Fruit fly (Drosophila melanogaster) whole organism, prepupa: ENCODE measurements around the gene HSPBAP1.
A peak's percentile ranks its signal among the peaks of the same experiment; 100 is the strongest.

ENCODE experiments used
- CG10631 ChIP-seq: fragments of 200-800 bp; sonication (Bioruptor generic); optimal IDR thresholded peaks from 2 replicates; lab custom pipeline; 2016; ENCODE audit warnings: missing biosample characterization, missing genetic modification characterization
- CG11902 ChIP-seq: fragments of 200-800 bp; sonication (Bioruptor generic); optimal IDR thresholded peaks from 3 replicates; lab custom pipeline; 2016; ENCODE audit warnings: missing biosample characterization, missing genetic modification characterization
- CG1621 ChIP-seq: fragments of 200-800 bp; sonication (Bioruptor generic); optimal IDR thresholded peaks from 3 replicates; lab custom pipeline; 2018; ENCODE audit warnings: missing biosample characterization, mild to moderate bottlenecking, missing genetic modification characterization
- CG3032 ChIP-seq: fragments of 200-800 bp; optimal IDR thresholded peaks from 2 replicates; lab custom pipeline; 2019; ENCODE audit warnings: missing biosample characterization, mild to moderate bottlenecking, missing genetic modification characterization, moderate library complexity
- CG31627 ChIP-seq: fragments of 200-800 bp; sonication (Bioruptor generic); optimal IDR thresholded peaks from 3 replicates; lab custom pipeline; 2016; ENCODE audit warnings: missing biosample characterization, missing genetic modification characterization
- CG3919 ChIP-seq: fragments of 200-800 bp; sonication (Bioruptor generic); optimal IDR thresholded peaks from 3 replicates; lab custom pipeline; 2016; ENCODE audit warnings: missing biosample characterization, missing genetic modification characterization
- CG6163 ChIP-seq: fragments of 200-800 bp; sonication (Bioruptor generic); IDR thresholded peaks from 3 replicates; pipeline ENCODE4 v1.3.6; 2022; ENCODE audit warnings: missing biosample characterization, missing genetic modification characterization
- CG6276 ChIP-seq: fragments of 200-800 bp; sonication (Bioruptor generic); optimal IDR thresholded peaks from 2 replicates; lab custom pipeline; 2017; ENCODE audit warnings: missing biosample characterization, mild to moderate bottlenecking, missing genetic modification characterization
- CG8119 ChIP-seq: fragments of 200-800 bp; sonication (Bioruptor generic); IDR thresholded peaks from 3 replicates; pipeline ENCODE4 v1.3.6; 2022; ENCODE audit warnings: missing biosample characterization, missing genetic modification characterization
- CG8632 ChIP-seq: fragments of 200-800 bp; sonication (Bioruptor generic); optimal IDR thresholded peaks from 3 replicates; lab custom pipeline; 2016; ENCODE audit warnings: missing biosample characterization, missing genetic modification characterization
- CG9139 ChIP-seq: fragments of 200-800 bp; sonication (Bioruptor generic); optimal IDR thresholded peaks from 3 replicates; lab custom pipeline; 2017; ENCODE audit warnings: missing biosample characterization, mild to moderate bottlenecking, missing genetic modification characterization
- Eip75B ChIP-seq: fragments of 200-800 bp; sonication (Bioruptor generic); optimal IDR thresholded peaks from 3 replicates; lab custom pipeline; 2016; ENCODE audit warnings: missing biosample characterization, missing genetic modification characterization
- Eip78C ChIP-seq: fragments of 200-800 bp; sonication (Bioruptor generic); peaks from one replicate; lab custom pipeline; 2016; ENCODE audit warnings: missing biosample characterization, missing genetic modification characterization
- Eip93F ChIP-seq: fragments of 200-800 bp; sonication (Bioruptor generic); optimal IDR thresholded peaks from 2 replicates; lab custom pipeline; 2016; ENCODE audit warnings: missing biosample characterization, mild to moderate bottlenecking, missing genetic modification characterization
- Ets21C ChIP-seq: fragments of 200-800 bp; sonication (Bioruptor generic); optimal IDR thresholded peaks from 3 replicates; lab custom pipeline; 2016; ENCODE audit warnings: missing biosample characterization, missing genetic modification characterization
- Gug ChIP-seq: fragments of 200-800 bp; sonication (Bioruptor generic); IDR thresholded peaks from 2 replicates; pipeline ENCODE4 v1.3.6; 2022; ENCODE audit warnings: missing biosample characterization, missing genetic modification characterization
- Hr38 ChIP-seq: sonication (Bioruptor generic); optimal IDR thresholded peaks from 2 replicates; lab custom pipeline; 2016; ENCODE audit warnings: missing biosample characterization, missing genetic modification characterization
- Hr4 ChIP-seq: fragments of 200-800 bp; sonication (Bioruptor generic); optimal IDR thresholded peaks from 3 replicates; lab custom pipeline; 2016; ENCODE audit warnings: missing biosample characterization, missing genetic modification characterization
- Lpt ChIP-seq: fragments of 200-800 bp; sonication (Bioruptor generic); optimal IDR thresholded peaks from 3 replicates; lab custom pipeline; 2016; ENCODE audit warnings: missing biosample characterization, missing genetic modification characterization
- Met ChIP-seq: fragments of 200-800 bp; sonication (Bioruptor generic); optimal IDR thresholded peaks from 3 replicates; lab custom pipeline; 2016; ENCODE audit warnings: missing biosample characterization, missing genetic modification characterization
- Smox ChIP-seq: fragments of 200-800 bp; sonication (Bioruptor generic); optimal IDR thresholded peaks from 3 replicates; lab custom pipeline; 2016; ENCODE audit warnings: missing biosample characterization, missing genetic modification characterization
- Sox102F ChIP-seq: fragments of 200-800 bp; sonication (Bioruptor generic); optimal IDR thresholded peaks from 2 replicates; lab custom pipeline; 2016; ENCODE audit warnings: missing biosample characterization, mild to moderate bottlenecking, missing genetic modification characterization
- Sox14 ChIP-seq: fragments of 200-800 bp; sonication (Bioruptor generic); optimal IDR thresholded peaks from 3 replicates; lab custom pipeline; 2016; ENCODE audit warnings: missing biosample characterization, missing genetic modification characterization
- acj6 ChIP-seq: fragments of 200-800 bp; sonication (Bioruptor generic); optimal IDR thresholded peaks from 3 replicates; lab custom pipeline; 2016; ENCODE audit warnings: missing biosample characterization, missing genetic modification characterization
- dsx ChIP-seq: fragments of 200-800 bp; optimal IDR thresholded peaks from 3 replicates; lab custom pipeline; 2019; ENCODE audit warnings: missing biosample characterization, mild to moderate bottlenecking, missing genetic modification characterization, moderate library complexity; ENCODE audit not compliant: poor library complexity, severe bottlenecking
- eg ChIP-seq: fragments of 200-800 bp; sonication (Bioruptor generic); IDR thresholded peaks from 3 replicates; pipeline ENCODE4 v1.3.6; 2022; ENCODE audit warnings: missing biosample characterization, missing genetic modification characterization
- fkh ChIP-seq: fragments of 200-800 bp; sonication (Bioruptor generic); optimal IDR thresholded peaks from 3 replicates; lab custom pipeline; 2017; ENCODE audit warnings: missing biosample characterization, mild to moderate bottlenecking, missing genetic modification characterization, moderate library complexity
- lz ChIP-seq: fragments of 200-800 bp; sonication (Bioruptor generic); optimal IDR thresholded peaks from 3 replicates; lab custom pipeline; 2016; ENCODE audit warnings: missing biosample characterization, missing genetic modification characterization
- net ChIP-seq: fragments of 200-800 bp; sonication (Bioruptor generic); optimal IDR thresholded peaks from 3 replicates; lab custom pipeline; 2016; ENCODE audit warnings: missing biosample characterization, missing genetic modification characterization
- salr ChIP-seq, 2 experiments: fragments of 200-800 bp; sonication (Bioruptor generic); optimal IDR thresholded peaks; 3 replicates each; lab custom pipeline; 2016 to 2018; ENCODE audit warnings: missing biosample characterization in 2 of 2, missing genetic modification characterization in 2 of 2, mild to moderate bottlenecking in 1 of 2
- spab ChIP-seq: fragments of 200-800 bp; sonication (Bioruptor generic); optimal IDR thresholded peaks from 2 replicates; lab custom pipeline; 2017; ENCODE audit warnings: missing biosample characterization, mild to moderate bottlenecking, missing genetic modification characterization, missing genetic modification reagents
- ss ChIP-seq, 2 experiments: fragments of 200-800 bp; sonication (Bioruptor generic); optimal IDR thresholded peaks; 2 replicates in 1 of 2; 3 replicates in 1 of 2; lab custom pipeline; 2017 to 2018; ENCODE audit warnings: mild to moderate bottlenecking in 2 of 2, missing biosample characterization in 2 of 2, missing genetic modification characterization in 2 of 2, moderate library complexity in 1 of 2
- svp ChIP-seq: fragments of 200-800 bp; sonication (Bioruptor generic); peaks from one replicate; lab custom pipeline; 2016; ENCODE audit warnings: missing biosample characterization, missing genetic modification characterization
- vri ChIP-seq: fragments of 200-800 bp; sonication (Bioruptor generic); optimal IDR thresholded peaks from 3 replicates; lab custom pipeline; 2016; ENCODE audit warnings: missing biosample characterization, mild to moderate bottlenecking, missing genetic modification characterization

HSPBAP1 gene

DNA sequence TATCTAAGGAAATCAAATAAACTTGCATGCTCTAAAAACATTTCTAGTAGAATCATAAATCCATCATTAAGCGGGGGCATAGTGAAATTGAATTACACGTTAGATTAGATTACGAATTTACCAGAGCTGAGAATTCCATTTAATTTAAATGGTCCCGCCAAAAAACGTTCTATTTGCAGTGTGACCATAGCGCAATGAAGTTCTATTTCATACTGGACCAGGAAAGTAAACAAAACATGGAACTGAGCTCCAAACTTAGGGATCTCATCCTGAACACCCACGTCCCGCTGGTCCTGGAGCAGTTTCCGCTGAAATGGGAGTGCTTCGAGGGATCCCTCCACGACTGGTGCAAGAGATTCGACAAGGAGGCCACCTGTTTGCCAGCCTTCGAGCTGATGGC is at the start of gene HSPBAP1:
HSPBAP1 (plus strand) TSS at position 217 of the 400 bp plus-strand sequence.
- TF ChIP-seq fkh (GFP tag; lab: Kevin White, UChicago) (peak; percentile 84), spab (GFP tag; lab: Kevin White, UChicago) (no peak), Lpt (GFP tag; lab: Kevin White, UChicago) (no peak), Met (GFP tag; lab: Kevin White, UChicago) (no peak), CG8632 (GFP tag; lab: Kevin White, UChicago) (no peak), Ets21C (GFP tag; lab: Kevin White, UChicago) (no peak), CG1621 (peak; percentile 19), dsx (GFP tag; lab: Kevin White, UChicago) (no peak), net (GFP tag; lab: Kevin White, UChicago) (no peak), Smox (GFP tag; lab: Kevin White, UChicago) (no peak), CG10631 (GFP tag; lab: Kevin White, UChicago) (no peak)

- TF ChIP-seq spab (GFP tag; lab: Kevin White, UChicago) (no peak), ss (GFP tag; optimal IDR thresholded peaks at IDR 0.05; lab: Kevin White, UChicago) (no peak), salr (GFP tag; optimal IDR thresholded peaks at IDR 0.05; lab: Kevin White, UChicago) (no peak), Gug (GFP tag; lab: Robert Waterston, UW) (no peak), svp (GFP tag; lab: Kevin White, UChicago) (no peak), CG3919 (GFP tag; lab: Kevin White, UChicago) (no peak), Eip93F (GFP tag; lab: Kevin White, UChicago) (no peak), Hr38 (GFP tag; lab: Kevin White, UChicago) (no peak), Sox14 (no peak), vri (no peak), CG11902 (GFP tag; lab: Kevin White, UChicago) (no peak), CG8119 (no peak), Sox102F (GFP tag; lab: Kevin White, UChicago) (no peak), CG6163 (GFP tag; lab: Robert Waterston, UW) (no peak), CG3032 (tag; lab: Kevin White, UChicago) (no peak)
Observed at dm6 chr3R:27647817-27648216, 47.2 kb upstream of the HSPBAP1 start.

DNA sequence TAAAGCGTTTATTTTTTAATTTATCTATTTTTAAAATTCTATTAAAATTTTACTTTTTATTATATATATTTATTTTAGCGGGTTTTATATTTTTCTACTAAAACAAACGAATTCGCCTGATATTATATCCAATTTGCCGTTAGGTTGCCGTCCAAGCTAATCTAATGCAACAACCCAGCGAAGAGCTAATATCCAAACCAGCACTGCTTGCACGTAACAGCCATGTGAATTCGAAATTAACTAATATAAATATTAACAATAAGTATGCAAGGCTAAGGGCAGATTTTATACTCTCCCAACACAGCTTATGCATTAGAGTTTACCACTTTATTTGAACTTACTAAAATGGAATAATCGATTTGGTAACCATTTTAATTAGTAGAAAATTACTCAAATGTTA is 43.3 kb upstream of the HSPBAP1 start:
- TF ChIP-seq CG6276, result no peak
- TF ChIP-seq Gug (GFP tag; lab: Robert Waterston, UW), result no peak
- TF ChIP-seq, all 60 proteins: peak for 0

dm6 chr3R:27652156-27652810 is 42.8 kb upstream of the HSPBAP1 start, which contains the start of gene RpS10a:
RpS10a (plus strand) TSS chr3R:27652760.
- TF ChIP-seq vri, result no peak
- TF ChIP-seq CG6163 (GFP tag; lab: Robert Waterston, UW), result 0 out of 3 replicates have a peak, but pooled peaks have one; percentile 14
- TF ChIP-seq eg (GFP tag; lab: Robert Waterston, UW), result no peak
- TF ChIP-seq CG9139 (GFP tag; lab: Kevin White, UChicago), result no peak
- no peak for TF ChIP-seq CG31627 (GFP tag; lab: Kevin White, UChicago)
- TF ChIP-seq acj6 (GFP tag; lab: Kevin White, UChicago), result no peak
- no peak for TF ChIP-seq CG8632 (GFP tag; lab: Kevin White, UChicago)
- TF ChIP-seq Eip93F (GFP tag; lab: Kevin White, UChicago), result no peak
- TF ChIP-seq Eip78C (GFP tag; lab: Kevin White, UChicago), result peak; percentile 56
- TF ChIP-seq Smox (GFP tag; lab: Kevin White, UChicago), result no peak
- TF ChIP-seq Hr4 (GFP tag; lab: Kevin White, UChicago), result no peak
- TF ChIP-seq Met (GFP tag; lab: Kevin White, UChicago), result no peak
- no peak for TF ChIP-seq Eip75B (GFP tag; lab: Kevin White, UChicago)
- no peak for TF ChIP-seq lz (GFP tag; lab: Kevin White, UChicago)
